Fruit fly (Drosophila melanogaster) whole organism, embryonic: ENCODE data around the gene miple2.

Source experiments
- Adf1 ChIP-seq: fragments of 200-800 bp; sonication (Bioruptor generic); IDR thresholded peaks from 2 replicates; pipeline ENCODE4 v1.3.6; 2022; ENCODE audit warnings: missing biosample characterization, missing genetic modification characterization
- Atf-2 ChIP-seq: fragments of 200-800 bp; sonication (Bioruptor generic); optimal IDR thresholded peaks from 2 replicates; lab custom pipeline; 2016; ENCODE audit warnings: missing biosample characterization, missing genetic modification characterization
- Atf3 ChIP-seq: fragments of 200-800 bp; sonication (Bioruptor generic); optimal IDR thresholded peaks from 3 replicates; lab custom pipeline; 2016; ENCODE audit warnings: missing biosample characterization, missing genetic modification characterization
- Awh ChIP-seq: fragments of 200-800 bp; sonication (Bioruptor generic); IDR thresholded peaks from 2 replicates; pipeline ENCODE4, ENCODE4 v1.3.6; 2022; ENCODE audit warnings: missing biosample characterization, missing genetic modification characterization
- Blimp-1 ChIP-seq: fragments of 200-800 bp; sonication (Bioruptor generic); optimal IDR thresholded peaks from 3 replicates; lab custom pipeline; 2018; ENCODE audit warnings: missing biosample characterization, missing genetic modification characterization, mild to moderate bottlenecking, moderate library complexity, missing genetic modification reagents
- Bteb2 ChIP-seq: fragments of 200-800 bp; sonication (Bioruptor generic); optimal IDR thresholded peaks from 2 replicates; lab custom pipeline; 2016; ENCODE audit warnings: missing biosample characterization, missing genetic modification characterization
- CG10565 ChIP-seq: fragments of 200-800 bp; sonication (Bioruptor generic); optimal IDR thresholded peaks from 3 replicates; lab custom pipeline; 2016; ENCODE audit warnings: missing biosample characterization, mild to moderate bottlenecking, missing genetic modification characterization
- CG11085 ChIP-seq: fragments of 200-800 bp; sonication (Bioruptor generic); IDR thresholded peaks from 2 replicates; pipeline ENCODE4 v1.3.6; 2022; ENCODE audit warnings: missing biosample characterization, missing genetic modification characterization
- CG14965 ChIP-seq: fragments of 200-800 bp; sonication (Bioruptor generic); optimal IDR thresholded peaks from 2 replicates; lab custom pipeline; 2016; ENCODE audit warnings: missing biosample characterization, missing genetic modification characterization, borderline replicate concordance
- CG15601 ChIP-seq: fragments of 200-800 bp; sonication (Bioruptor generic); optimal IDR thresholded peaks from 3 replicates; lab custom pipeline; 2019; ENCODE audit warnings: missing biosample characterization, mild to moderate bottlenecking, missing genetic modification characterization, moderate library complexity
- CG1602 ChIP-seq: fragments of 200-800 bp; sonication (Bioruptor generic); optimal IDR thresholded peaks from 3 replicates; lab custom pipeline; 2016; ENCODE audit warnings: missing biosample characterization, missing genetic modification characterization
- CG17912 ChIP-seq: fragments of 200-800 bp; sonication (Bioruptor generic); optimal IDR thresholded peaks from 2 replicates; lab custom pipeline; 2018; ENCODE audit warnings: missing biosample characterization, mild to moderate bottlenecking, missing genetic modification characterization
- CG30020 ChIP-seq: fragments of 200-800 bp; optimal IDR thresholded peaks from 2 replicates; lab custom pipeline; 2019; ENCODE audit warnings: missing biosample characterization, mild to moderate bottlenecking, missing genetic modification characterization, moderate library complexity
- CG30403 ChIP-seq: fragments of 200-800 bp; sonication (Bioruptor generic); optimal IDR thresholded peaks from 3 replicates; lab custom pipeline; 2016; ENCODE audit warnings: missing biosample characterization, missing genetic modification characterization
- CG32767 ChIP-seq: fragments of 200-800 bp; sonication (Bioruptor generic); IDR thresholded peaks from 2 replicates; pipeline ENCODE4 v1.3.6; 2022; ENCODE audit warnings: missing biosample characterization, missing genetic modification characterization
- CG4282 ChIP-seq: fragments of 200-800 bp; sonication (Bioruptor generic); optimal IDR thresholded peaks from 2 replicates; lab custom pipeline; 2016; ENCODE audit warnings: missing biosample characterization, missing genetic modification characterization
- CG7357 ChIP-seq: fragments of 200-800 bp; sonication (Bioruptor generic); IDR thresholded peaks from 3 replicates; pipeline ENCODE4 v1.3.6; 2022; ENCODE audit warnings: missing biosample characterization, missing genetic modification characterization
- CG7556 ChIP-seq: fragments of 200-800 bp; sonication (Bioruptor generic); optimal IDR thresholded peaks from 2 replicates; lab custom pipeline; 2017; ENCODE audit warnings: missing biosample characterization, mild to moderate bottlenecking, missing genetic modification characterization
- CG9609 ChIP-seq: fragments of 200-800 bp; sonication (Bioruptor generic); optimal IDR thresholded peaks from 3 replicates; lab custom pipeline; 2016; ENCODE audit warnings: missing biosample characterization, missing genetic modification characterization
- CTCF ChIP-seq: fragments of 200-800 bp; sonication (Bioruptor generic); optimal IDR thresholded peaks from 2 replicates; lab custom pipeline; 2017; ENCODE audit warnings: missing biosample characterization, mild to moderate bottlenecking, missing genetic modification characterization, moderate library complexity
- ERR ChIP-seq: fragments of 200-800 bp; sonication (Bioruptor generic); optimal IDR thresholded peaks from 2 replicates; lab custom pipeline; 2016; ENCODE audit warnings: missing biosample characterization, missing genetic modification characterization
- Fer2 ChIP-seq: fragments of 200-800 bp; sonication (Bioruptor generic); optimal IDR thresholded peaks from 2 replicates; lab custom pipeline; 2018; ENCODE audit warnings: missing biosample characterization, mild to moderate bottlenecking, missing genetic modification characterization, moderate library complexity
- Gug ChIP-seq: fragments of 200-800 bp; sonication (Bioruptor generic); IDR thresholded peaks from 4 replicates; pipeline ENCODE4 v1.3.6; 2022; ENCODE audit warnings: missing biosample characterization, missing genetic modification characterization
- HLHmδ ChIP-seq: fragments of 200-800 bp; sonication (Bioruptor generic); optimal IDR thresholded peaks from 2 replicates; lab custom pipeline; 2018; ENCODE audit warnings: missing biosample characterization, mild to moderate bottlenecking, missing genetic modification characterization, moderate library complexity
- Lpt ChIP-seq: fragments of >200 bp; optimal IDR thresholded peaks from 2 replicates; lab custom pipeline; 2018; ENCODE audit warnings: missing biosample characterization, missing genetic modification characterization
- MBD-R2 ChIP-seq: fragments of 200-800 bp; sonication (Bioruptor generic); IDR thresholded peaks from 2 replicates; pipeline ENCODE4 v1.3.6; 2022; ENCODE audit warnings: missing biosample characterization, missing genetic modification characterization
- MTF-1 ChIP-seq: fragments of 200-800 bp; sonication (Bioruptor generic); optimal IDR thresholded peaks from 2 replicates; lab custom pipeline; 2018; ENCODE audit warnings: missing biosample characterization, mild to moderate bottlenecking, missing genetic modification characterization, borderline replicate concordance
- Mrtf ChIP-seq: fragments of 200-800 bp; sonication (Bioruptor generic); IDR thresholded peaks from 3 replicates; pipeline ENCODE4 v1.3.6; 2022; ENCODE audit warnings: missing biosample characterization, missing genetic modification characterization
- Myb ChIP-seq: fragments of 200-800 bp; sonication (Bioruptor generic); optimal IDR thresholded peaks from 2 replicates; lab custom pipeline; 2016; ENCODE audit warnings: missing biosample characterization, missing genetic modification characterization
- Nf-YB ChIP-seq: fragments of 200-800 bp; sonication (Bioruptor generic); optimal IDR thresholded peaks from 3 replicates; lab custom pipeline; 2019; ENCODE audit warnings: missing biosample characterization, mild to moderate bottlenecking, missing genetic modification characterization, moderate library complexity
- Xrp1 ChIP-seq: fragments of 200-800 bp; sonication (Bioruptor generic); IDR thresholded peaks from 2 replicates; pipeline ENCODE4 v1.3.6; 2022; ENCODE audit warnings: missing biosample characterization, missing genetic modification characterization
- YL-1 ChIP-seq: fragments of 200-800 bp; sonication (Bioruptor generic); optimal IDR thresholded peaks from 3 replicates; lab custom pipeline; 2017; ENCODE audit warnings: missing biosample characterization, mild to moderate bottlenecking, missing genetic modification characterization
- ash1 ChIP-seq: fragments of 200-800 bp; sonication (Bioruptor generic); optimal IDR thresholded peaks from 2 replicates; lab custom pipeline; 2018; ENCODE audit warnings: missing biosample characterization, mild to moderate bottlenecking, missing genetic modification characterization
- btn ChIP-seq: fragments of 200-800 bp; sonication (Bioruptor generic); optimal IDR thresholded peaks from 2 replicates; lab custom pipeline; 2016; ENCODE audit warnings: missing biosample characterization, missing genetic modification characterization
- cas ChIP-seq: fragments of 200-800 bp; sonication (Bioruptor generic); IDR thresholded peaks from 2 replicates; pipeline ENCODE4 v1.3.6; 2022; ENCODE audit warnings: missing biosample characterization, missing genetic modification characterization
- cg ChIP-seq: fragments of 200-800 bp; sonication (Bioruptor generic); optimal IDR thresholded peaks from 3 replicates; lab custom pipeline; 2019; ENCODE audit warnings: missing biosample characterization, mild to moderate bottlenecking, missing genetic modification characterization, moderate library complexity
- corto ChIP-seq: fragments of 200-800 bp; sonication (Bioruptor generic); optimal IDR thresholded peaks from 2 replicates; lab custom pipeline; 2016; ENCODE audit warnings: missing biosample characterization, mild to moderate bottlenecking, missing genetic modification characterization, moderate library complexity
- dati ChIP-seq: fragments of 200-800 bp; sonication (Bioruptor generic); IDR thresholded peaks from 2 replicates; pipeline ENCODE4 v1.3.6; 2022; ENCODE audit warnings: missing biosample characterization, missing genetic modification characterization
- grau ChIP-seq: fragments of 200-800 bp; optimal IDR thresholded peaks from 3 replicates; lab custom pipeline; 2019; ENCODE audit warnings: missing biosample characterization, mild to moderate bottlenecking, missing genetic modification characterization, moderate library complexity
- insv ChIP-seq, 2 experiments: fragments of 200-800 bp; sonication (Bioruptor generic); optimal IDR thresholded peaks; 3 replicates each; lab custom pipeline; 2016 to 2018; ENCODE audit warnings: missing biosample characterization in 2 of 2, missing genetic modification characterization in 2 of 2
- jigr1 ChIP-seq: fragments of 200-800 bp; sonication (Bioruptor generic); IDR thresholded peaks from 3 replicates; pipeline ENCODE4 v1.3.6; 2022; ENCODE audit warnings: missing biosample characterization, missing genetic modification characterization
- jing ChIP-seq: fragments of 200-800 bp; sonication (Bioruptor generic); optimal IDR thresholded peaks from 2 replicates; lab custom pipeline; 2018; ENCODE audit warnings: missing biosample characterization, mild to moderate bottlenecking, missing genetic modification characterization
- lmd ChIP-seq: fragments of 200-800 bp; sonication (Bioruptor generic); IDR thresholded peaks from 2 replicates; pipeline ENCODE4 v1.3.6; 2022; ENCODE audit warnings: missing biosample characterization, missing genetic modification characterization
- lov ChIP-seq, 2 experiments: fragments of 200-800 bp in 1 of 2; fragments of >200 bp in 1 of 2; sonication (Bioruptor generic) in 1 of 2; IDR thresholded peaks in 1 of 2; optimal IDR thresholded peaks in 1 of 2; 2 replicates in 1 of 2; 3 replicates in 1 of 2; pipeline versions ENCODE4 v1.3.6 to Lab custom; 2017 to 2022; ENCODE audit warnings: missing biosample characterization in 1 of 2, missing genetic modification characterization in 1 of 2
- schlank ChIP-seq: fragments of 200-800 bp; sonication (Bioruptor generic); optimal IDR thresholded peaks from 2 replicates; lab custom pipeline; 2018; ENCODE audit warnings: missing biosample characterization, mild to moderate bottlenecking, missing genetic modification characterization
- shn ChIP-seq: fragments of 200-800 bp; sonication (Bioruptor generic); optimal IDR thresholded peaks from 3 replicates; lab custom pipeline; 2016; ENCODE audit warnings: missing biosample characterization, missing genetic modification characterization
- tll ChIP-seq, 2 experiments: fragments of 200-800 bp in 1 of 2; fragments of >200 bp in 1 of 2; sonication (Bioruptor generic) in 1 of 2; optimal IDR thresholded peaks; 2 replicates each; lab custom pipeline; 2017 to 2019; ENCODE audit warnings: missing biosample characterization in 2 of 2, missing genetic modification characterization in 2 of 2, mild to moderate bottlenecking in 1 of 2, moderate library complexity in 1 of 2
- tna ChIP-seq: fragments of 200-800 bp; sonication (Bioruptor generic); IDR thresholded peaks from 2 replicates; pipeline ENCODE4 v1.3.6; 2022; ENCODE audit warnings: missing biosample characterization, missing genetic modification characterization; ENCODE audit not compliant: partially characterized antibody

Gene miple2

dm6 chr3L:257618-258475 lies 13.2 kb upstream of the miple2 start, which contains the start of the genes DIP2 and wac (continued):
- TF ChIP-seq jing (no peak), Atf-2 (GFP tag; lab: Kevin White, UChicago) (peak; percentile 41), Blimp-1 (GFP tag; lab: Kevin White, UChicago) (no peak), jigr1 (no peak), Bteb2 (GFP tag; lab: Kevin White, UChicago) (peak; percentile 71), Atf3 (GFP tag; lab: Kevin White, UChicago) (peak; percentile 84), ERR (GFP tag; lab: Kevin White, UChicago) (peak; percentile 72), CG4282 (GFP tag; lab: Kevin White, UChicago) (peak; percentile 86), HLHmδ (peak; percentile 5), CG7556 (GFP tag; lab: Kevin White, UChicago) (peak; percentile 55), CG14965 (GFP tag; lab: Kevin White, UChicago) (no peak), tna (GFP tag; lab: Robert Waterston, UW) (peak; percentile 86), Gug (GFP tag; lab: Robert Waterston, UW) (peak; percentile 93), grau (tag; lab: Kevin White, UChicago) (peak; percentile 62), Awh (0 out of 2 replicates have a peak, but pooled peaks have one; percentile 40), insv (GFP tag; optimal IDR thresholded peaks at IDR 0.05; lab: Kevin White, UChicago) (peak in 1 of 2 experiments; percentile 49), lov (optimal IDR thresholded peaks at IDR 0.05; lab: Kevin White, UChicago) (no peak), lov (GFP tag; IDR thresholded peaks at IDR 0.05; lab: Robert Waterston, UW) (no peak), Lpt (no peak), CTCF (GFP tag; lab: Kevin White, UChicago) (peak; percentile 59), CG10565 (no peak), CG7357 (GFP tag; lab: Robert Waterston, UW) (no peak; the same call in 2 of the 3 replicates), lmd (GFP tag; lab: Robert Waterston, UW) (peak; percentile 61; the same call in 1 of the 2 replicates), Myb (GFP tag; lab: Kevin White, UChicago) (peak; percentile 81), MBD-R2 (GFP tag; lab: Robert Waterston, UW) (peak; percentile 66), ash1 (peak; percentile 27), Nf-YB (GFP tag; lab: Kevin White, UChicago) (peak; percentile 40), schlank (tag; lab: Kevin White, UChicago) (peak; percentile 53), YL-1 (peak; percentile 84), Fer2 (tag; lab: Kevin White, UChicago) (peak; percentile 57), CG30403 (peak; percentile 83), MTF-1 (GFP tag; lab: Kevin White, UChicago) (peak; percentile 39), Adf1 (peak; percentile 36), CG17912 (GFP tag; lab: Kevin White, UChicago) (peak; percentile 69), CG1602 (GFP tag; lab: Kevin White, UChicago) (peak; percentile 42), dati (GFP tag; lab: Robert Waterston, UW) (no peak), shn (GFP tag; lab: Kevin White, UChicago) (peak; percentile 90), btn (GFP tag; lab: Kevin White, UChicago) (peak; percentile 60), CG15601 (peak; percentile 71), cg (GFP tag; lab: Kevin White, UChicago) (peak; percentile 35), CG32767 (GFP tag; lab: Robert Waterston, UW) (peak; percentile 14; the same call in 1 of the 2 replicates), corto (peak; percentile 30), CG9609 (GFP tag; lab: Kevin White, UChicago) (peak; percentile 82), tll (GFP tag; optimal IDR thresholded peaks at IDR 0.05; lab: Kevin White, UChicago) (no peak), Mrtf (GFP tag; lab: Robert Waterston, UW) (peak; percentile 42; the same call in 1 of the 3 replicates), cas (GFP tag; lab: Robert Waterston, UW) (no peak), CG30020 (tag; lab: Kevin White, UChicago) (peak; percentile 73), Xrp1 (GFP tag; lab: Robert Waterston, UW) (peak; percentile 72), CG11085 (0 out of 2 replicates have a peak, but pooled peaks have one; percentile 48)
